Worm (Caenorhabditis elegans) whole organism, L1 larva: ENCODE data around the gene raga-1.

Experiments used
- C16A3.4 ChIP-seq: fragments of 150-350 bp; optimal IDR thresholded peaks from 2 replicates; lab custom pipeline; 2014; ENCODE audit warnings: missing biosample characterization, missing genetic modification characterization
- Y116A8C.19 ChIP-seq: sonication (generic microtip); optimal IDR thresholded peaks from 2 replicates; lab custom pipeline; 2016; ENCODE audit warnings: missing compliant biosample characterization, missing genetic modification characterization, borderline replicate concordance
- ceh-82 ChIP-seq, 3 experiments: fragments of 150-350 bp in 1 of 3; sonication (generic microtip) in 2 of 3; optimal IDR thresholded peaks; 2 replicates each; lab custom pipeline; 2014 to 2017; ENCODE audit warnings: missing biosample characterization in 3 of 3, missing genetic modification characterization in 3 of 3
- dpl-1 ChIP-seq, 3 experiments: fragments of 150-350 bp in 2 of 3; sonication (generic microtip) in 1 of 3; optimal IDR thresholded peaks; 2 replicates each; lab custom pipeline; 2014 to 2017; ENCODE audit warnings: missing biosample characterization in 3 of 3, missing genetic modification characterization in 3 of 3, missing genetic modification reagents in 3 of 3
- mab-9 ChIP-seq: fragments of 200-800 bp; sonication (Bioruptor generic); IDR thresholded peaks from 2 replicates; pipeline ENCODE4 v1.3.6; 2022; ENCODE audit warnings: missing genetic modification reagents, missing genetic modification characterization, missing compliant biosample characterization
- mdl-1 ChIP-seq, 2 experiments: fragments of 150-350 bp; optimal IDR thresholded peaks; 2 replicates each; lab custom pipeline; 2014 to 2017; ENCODE audit warnings: missing biosample characterization in 2 of 2, missing genetic modification characterization in 2 of 2, inconsistent platforms in 1 of 2
- nhr-76 ChIP-seq: sonication (generic microtip); optimal IDR thresholded peaks from 2 replicates; lab custom pipeline; 2017; ENCODE audit warnings: missing biosample characterization, missing genetic modification characterization
- vab-15 ChIP-seq: sonication (generic microtip); optimal IDR thresholded peaks from 2 replicates; lab custom pipeline; 2017; ENCODE audit warnings: missing genotype, mild to moderate bottlenecking, missing genetic modification characterization, missing compliant biosample characterization

DNA sequence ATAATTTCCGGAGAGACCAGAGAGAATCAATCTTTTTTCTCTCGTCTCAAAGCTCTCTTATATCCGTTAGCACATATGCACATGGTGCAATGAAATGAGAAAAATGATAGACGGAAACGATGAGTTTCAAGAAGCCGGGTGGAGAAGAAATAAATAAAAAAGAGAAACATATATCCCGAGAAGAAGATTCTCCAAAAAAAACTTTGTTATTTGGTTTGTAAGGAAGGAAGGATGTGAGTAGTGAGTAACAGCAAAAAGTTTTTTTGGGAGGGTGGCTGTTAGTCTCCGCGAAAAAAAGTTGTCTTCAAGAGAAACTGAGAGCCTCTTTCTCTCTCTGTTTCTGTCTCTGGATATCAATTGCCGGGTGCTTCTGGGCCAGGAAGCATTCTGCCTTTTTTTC lies 15.5 kb downstream of the raga-1 start:
- no peak for TF ChIP-seq ceh-82 (tag; optimal IDR thresholded peaks at IDR 0.05; lab: Kevin White, UChicago)
- no peak for TF ChIP-seq mdl-1 (tag; optimal IDR thresholded peaks at IDR 0.05; lab: Kevin White, UChicago)
- TF ChIP-seq mab-9 (GFP tag; lab: Robert Waterston, UW) = no peak
- TF ChIP-seq C16A3.4 = no peak
- TF ChIP-seq vab-15 (tag; lab: Kevin White, UChicago) = no peak
- no peak for TF ChIP-seq nhr-76 (tag; lab: Kevin White, UChicago)
- no peak for TF ChIP-seq dpl-1 (GFP tag; optimal IDR thresholded peaks at IDR 0.05; lab: Kevin White, UChicago)
- no peak for TF ChIP-seq Y116A8C.19
